Fruit fly (Drosophila melanogaster) Kc167 (cell line): ENCODE data around the gene ND-B18.

Source experiments
- Myc ChIP-seq: fragments of >200 bp; optimal IDR thresholded peaks from 2 replicates; lab custom pipeline; 2017; ENCODE audit warnings: missing external identifiers
- Sin3A ChIP-seq: fragments of >200 bp; optimal IDR thresholded peaks from 2 replicates; lab custom pipeline; 2018; ENCODE audit warnings: missing external identifiers
- h ChIP-seq: fragments of >200 bp; optimal IDR thresholded peaks from 3 replicates; lab custom pipeline; 2018; ENCODE audit warnings: missing external identifiers
- psq ChIP-seq: fragments of >200 bp; optimal IDR thresholded peaks from 2 replicates; lab custom pipeline; 2017; ENCODE audit warnings: missing external identifiers
- ttk ChIP-seq: sonication (Bioruptor generic); optimal IDR thresholded peaks from 2 replicates; lab custom pipeline; 2017; ENCODE audit warnings: missing external identifiers

dm6 chrX:15080780-15081402 lies 17.4 kb downstream of the ND-B18 start, which contains the start of gene CG33177:
- TF ChIP-seq h: no peak
- no peak for TF ChIP-seq Sin3A (lab: Kevin White, UChicago)
- TF ChIP-seq Myc (lab: Kevin White, UChicago): no peak
- TF ChIP-seq ttk: no peak
- TF ChIP-seq psq (lab: Kevin White, UChicago): no peak
